Worm (Caenorhabditis elegans): ENCODE data around the gene Y40A1A.3.

DNA sequence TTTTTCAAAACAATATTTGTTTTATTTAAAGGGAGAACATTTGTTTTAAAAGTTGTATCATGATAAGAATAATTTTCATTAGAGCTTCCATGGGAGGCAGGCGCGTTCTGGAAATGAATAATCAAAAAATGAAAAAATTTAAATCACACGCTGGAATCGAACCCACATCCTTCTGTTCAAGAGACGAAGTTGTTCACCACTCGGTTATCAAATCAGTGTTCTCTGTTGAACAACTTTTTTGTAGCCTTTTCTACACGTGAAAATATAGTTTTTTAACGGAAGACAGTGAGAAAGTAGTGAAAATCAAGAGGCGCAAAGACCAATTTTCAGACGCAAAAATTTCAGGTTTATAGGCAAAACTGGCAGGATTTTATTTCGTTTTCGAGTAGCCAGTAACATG lies 25.1 kb downstream of the Y40A1A.3 start:
- TF ChIP-seq him-1 (tag; optimal IDR thresholded peaks at IDR 0.05) (no peak), W03F9.2 (tag; optimal IDR thresholded peaks at IDR 0.05) (no peak), dao-5 (tag; optimal IDR thresholded peaks at IDR 0.05) (no peak)

All from whole organism, L4/young adult.